Fruit fly (Drosophila melanogaster) whole organism, wandering third instar larva: ENCODE data around the gene CG17734.

Experiments
- OdsH ChIP-seq: fragments of 200-800 bp; sonication (Bioruptor generic); optimal IDR thresholded peaks from 2 replicates; lab custom pipeline; 2016; ENCODE audit warnings: missing biosample characterization, mild to moderate bottlenecking, missing genetic modification characterization
- Rel ChIP-seq, 2 experiments: fragments of 200-800 bp; sonication (Bioruptor generic) in 1 of 2; optimal IDR thresholded peaks; 2 replicates in 1 of 2; 3 replicates in 1 of 2; lab custom pipeline; 2016 to 2019; ENCODE audit warnings: mild to moderate bottlenecking in 2 of 2, missing biosample characterization in 2 of 2, missing genetic modification characterization in 2 of 2, moderate library complexity in 1 of 2
- fru ChIP-seq: fragments of 200-800 bp; sonication (Bioruptor generic); optimal IDR thresholded peaks from 3 replicates; lab custom pipeline; 2016; ENCODE audit warnings: missing biosample characterization, mild to moderate bottlenecking, missing genetic modification characterization
- h ChIP-seq: fragments of 200-800 bp; sonication (Bioruptor generic); optimal IDR thresholded peaks from 3 replicates; lab custom pipeline; 2016; ENCODE audit warnings: missing biosample characterization, mild to moderate bottlenecking, missing genetic modification characterization
- psq ChIP-seq: fragments of 200-800 bp; sonication (Bioruptor generic); optimal IDR thresholded peaks from 3 replicates; lab custom pipeline; 2017; ENCODE audit warnings: missing biosample characterization, mild to moderate bottlenecking, missing genetic modification characterization, moderate library complexity
- usp ChIP-seq: fragments of >200 bp; optimal IDR thresholded peaks from 2 replicates; lab custom pipeline; 2017; ENCODE audit warnings: missing biosample characterization, missing genetic modification characterization

DNA sequence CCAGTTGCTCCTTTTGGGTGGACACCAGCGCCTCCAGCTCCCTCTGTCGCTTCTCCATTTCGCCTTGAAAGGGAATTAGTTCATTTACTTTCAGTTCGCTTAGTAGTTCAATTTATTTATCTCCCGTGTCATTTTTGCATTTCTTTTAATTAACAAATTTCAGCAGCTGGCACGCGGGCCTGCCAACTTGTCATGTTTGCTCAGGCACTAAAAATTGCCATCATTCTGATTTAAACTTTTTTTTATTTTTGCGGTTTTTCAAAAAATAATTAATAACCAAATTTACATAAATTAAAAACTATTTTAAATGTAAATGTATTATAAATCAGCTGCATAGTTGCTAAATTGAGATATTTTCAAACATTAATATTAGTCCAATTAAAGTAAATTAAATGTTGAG, 13.4 kb downstream of the CG17734 start, which contains the start of gene GCC88:
- TF ChIP-seq psq (GFP tag; lab: Kevin White, UChicago) (no peak), h (GFP tag; lab: Kevin White, UChicago) (no peak), fru (GFP tag; lab: Kevin White, UChicago) (no peak), OdsH (GFP tag; lab: Kevin White, UChicago) (no peak), Rel (GFP tag; optimal IDR thresholded peaks at IDR 0.05; lab: Kevin White, UChicago) (no peak), Rel (tag; optimal IDR thresholded peaks at IDR 0.05; lab: Kevin White, UChicago) (no peak), usp (GFP tag; lab: Kevin White, UChicago) (no peak)
